Worm (Caenorhabditis elegans): Measurements from ENCODE around the gene clec-55.
A peak's percentile ranks its signal among the peaks of the same experiment; 100 is the strongest.

ce11 chrV:14503065-14503464 lies 24.0 kb downstream of the clec-55 start:
- TF ChIP-seq pha-4 (GFP tag; IDR thresholded peaks at IDR 0.05) = no peak
- TF ChIP-seq pha-4 (tag; optimal IDR thresholded peaks at IDR 0.05) = no peak
- no peak for TF ChIP-seq lin-1 (GFP tag; IDR thresholded peaks at IDR 0.05)
- TF ChIP-seq unc-130 (GFP tag; optimal IDR thresholded peaks at IDR 0.05) = no peak
- no peak for TF ChIP-seq snpc-4 (tag; optimal IDR thresholded peaks at IDR 0.05)
- no peak for TF ChIP-seq ceh-32 (tag; optimal IDR thresholded peaks at IDR 0.05; ENCODE audit: poor library complexity)
- peak; percentile 96 for TF ChIP-seq nhr-28 (tag; optimal IDR thresholded peaks at IDR 0.05)
- TF ChIP-seq Y105C5A.15 (GFP tag; IDR thresholded peaks at IDR 0.05) = no peak
- no peak for TF ChIP-seq unc-62 (GFP tag; optimal IDR thresholded peaks at IDR 0.05 in 1 of 2)
- no peak for TF ChIP-seq unc-62 (tag; optimal IDR thresholded peaks at IDR 0.05)
- TF ChIP-seq ceh-28 (tag; optimal IDR thresholded peaks at IDR 0.05) = no peak
- TF ChIP-seq lim-7 (GFP tag; IDR thresholded peaks at IDR 0.05) = no peak
- no peak for TF ChIP-seq zag-1 (tag; optimal IDR thresholded peaks at IDR 0.05)
- no peak for TF ChIP-seq lir-3 (tag; optimal IDR thresholded peaks at IDR 0.05)
- no peak for TF ChIP-seq zip-11 (GFP tag; IDR thresholded peaks at IDR 0.05)

All from whole organism, L4 larva.